Worm (Caenorhabditis elegans) whole organism, mixed stage, embryonic: ENCODE data around the gene mars-1.

Experiments
- drap-1 ChIP-seq: fragments of 200-800 bp; sonication (Bioruptor generic); optimal IDR thresholded peaks from 3 replicates; lab custom pipeline; 2018; ENCODE audit warnings: mild to moderate bottlenecking, missing genetic modification characterization, missing compliant biosample characterization
- elt-1 ChIP-seq: sonication (generic microtip); optimal IDR thresholded peaks from 2 replicates; lab custom pipeline; 2017; ENCODE audit warnings: missing genetic modification characterization, mild to moderate bottlenecking, missing compliant biosample characterization, antibody characterized with exemption, moderate library complexity, borderline replicate concordance; ENCODE audit not compliant: insufficient read depth
- elt-3 ChIP-seq: fragments of 150-350 bp; optimal IDR thresholded peaks from 2 replicates; lab custom pipeline; 2014; ENCODE audit warnings: missing biosample characterization, missing genetic modification characterization
- mab-5 ChIP-seq: fragments of 150-350 bp; optimal IDR thresholded peaks from 2 replicates; lab custom pipeline; 2014; ENCODE audit warnings: missing biosample characterization, missing genetic modification characterization
- nhr-12 ChIP-seq: fragments of 150-350 bp; optimal IDR thresholded peaks from 2 replicates; lab custom pipeline; 2014; ENCODE audit warnings: missing biosample characterization, missing genetic modification characterization
- nhr-28 ChIP-seq: fragments of 150-350 bp; optimal IDR thresholded peaks from 2 replicates; lab custom pipeline; 2014; ENCODE audit warnings: missing biosample characterization, missing genetic modification characterization

mars-1 gene

DNA sequence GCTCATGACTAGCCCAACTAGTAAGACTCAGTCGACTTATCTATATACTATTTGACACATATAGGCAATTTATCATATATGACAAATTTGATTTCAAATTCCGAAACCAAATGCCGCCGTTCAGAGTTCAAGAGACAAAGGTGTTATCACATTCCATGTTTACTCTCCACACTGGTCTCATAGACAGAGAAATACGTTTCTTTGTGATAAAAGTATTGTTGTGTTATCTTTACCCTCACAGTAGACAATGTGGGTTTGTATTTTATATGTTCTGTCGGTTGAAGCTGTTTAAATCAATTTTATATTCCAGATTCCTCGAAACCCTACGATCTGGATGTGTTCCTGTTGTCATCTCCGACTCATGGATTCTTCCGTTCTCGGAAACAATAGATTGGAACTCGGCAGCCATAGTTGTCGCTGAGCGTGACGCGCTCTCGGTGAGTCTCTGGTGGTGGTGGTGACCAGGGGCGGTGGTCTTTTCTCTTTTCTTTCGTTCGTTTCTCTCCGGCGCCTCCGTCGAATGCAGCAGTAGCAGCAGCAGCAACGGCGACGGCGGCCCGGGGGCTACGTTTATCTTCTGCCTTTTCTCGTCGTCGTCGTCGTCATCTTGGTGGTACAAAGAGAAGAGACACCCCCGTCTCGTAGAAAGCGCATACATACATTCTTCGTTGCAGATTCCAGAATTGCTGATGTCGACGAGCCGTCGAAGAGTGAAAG is 52.7 kb downstream of the mars-1 start:
- TF ChIP-seq elt-3 = no peak
- TF ChIP-seq drap-1 (GFP tag; lab: Kevin White, UChicago) = no peak
- TF ChIP-seq nhr-28 = no peak
- TF ChIP-seq elt-1 (tag; lab: Kevin White, UChicago) = no peak
- no peak for TF ChIP-seq mab-5 (tag; lab: Kevin White, UChicago)
- TF ChIP-seq nhr-12 (tag; lab: Kevin White, UChicago) = no peak
